Worm (Caenorhabditis elegans) whole organism, late embryonic: ENCODE results near the gene sri-48.

ENCODE experiments used
- C08G9.2 ChIP-seq: sonication (generic microtip); optimal IDR thresholded peaks from 2 replicates; lab custom pipeline; 2016; ENCODE audit warnings: mild to moderate bottlenecking, missing genetic modification characterization, moderate library complexity, missing compliant biosample characterization
- F13H6.1 ChIP-seq: sonication (generic microtip); optimal IDR thresholded peaks from 2 replicates; lab custom pipeline; 2016; ENCODE audit warnings: missing genetic modification characterization, missing compliant biosample characterization
- K09A11.1 ChIP-seq: sonication (generic microtip); optimal IDR thresholded peaks from 2 replicates; lab custom pipeline; 2017; ENCODE audit warnings: antibody characterized with exemption, mild to moderate bottlenecking, missing genetic modification characterization, missing compliant biosample characterization; ENCODE audit not compliant: insufficient read depth
- T23F11.4 ChIP-seq: fragments of 200-800 bp; sonication (Bioruptor generic); optimal IDR thresholded peaks from 2 replicates; lab custom pipeline; 2018; ENCODE audit warnings: mild to moderate bottlenecking, missing genetic modification characterization, missing compliant biosample characterization
- ahr-1 ChIP-seq: sonication (generic microtip); optimal IDR thresholded peaks from 2 replicates; lab custom pipeline; 2016; ENCODE audit warnings: missing genetic modification characterization, missing compliant biosample characterization
- ama-1 ChIP-seq: fragments of 150-350 bp; optimal IDR thresholded peaks from 2 replicates; lab custom pipeline; 2014
- ceh-18 ChIP-seq: sonication (generic microtip); optimal IDR thresholded peaks from 2 replicates; lab custom pipeline; 2016; ENCODE audit warnings: missing genetic modification characterization, missing compliant biosample characterization
- ceh-19 ChIP-seq: fragments of 200-800 bp; sonication (Bioruptor generic); optimal IDR thresholded peaks from 2 replicates; lab custom pipeline; 2018; ENCODE audit warnings: mild to moderate bottlenecking, missing genetic modification characterization, missing compliant biosample characterization
- ceh-24 ChIP-seq: sonication (generic microtip); optimal IDR thresholded peaks from 2 replicates; lab custom pipeline; 2016; ENCODE audit warnings: mild to moderate bottlenecking, missing genetic modification characterization, missing compliant biosample characterization
- ceh-30 ChIP-seq: fragments of 150-350 bp; optimal IDR thresholded peaks from 2 replicates; lab custom pipeline; 2014; ENCODE audit warnings: missing biosample characterization, missing genetic modification characterization
- ceh-9 ChIP-seq: sonication (generic microtip); optimal IDR thresholded peaks from 2 replicates; lab custom pipeline; 2016; ENCODE audit warnings: mild to moderate bottlenecking, missing genetic modification characterization, inconsistent platforms, missing compliant biosample characterization
- che-1 ChIP-seq: sonication (generic microtip); optimal IDR thresholded peaks from 2 replicates; lab custom pipeline; 2016; ENCODE audit warnings: mild to moderate bottlenecking, missing genetic modification characterization, missing compliant biosample characterization
- dve-1 ChIP-seq: sonication (generic microtip); optimal IDR thresholded peaks from 2 replicates; lab custom pipeline; 2017; ENCODE audit warnings: antibody characterized with exemption, mild to moderate bottlenecking, missing genetic modification characterization, missing compliant biosample characterization
- elt-2 ChIP-seq: sonication (generic microtip); optimal IDR thresholded peaks from 2 replicates; lab custom pipeline; 2016; ENCODE audit warnings: missing genetic modification reagents, missing genetic modification characterization, missing compliant biosample characterization
- ets-4 ChIP-seq: sonication (generic microtip); optimal IDR thresholded peaks from 2 replicates; lab custom pipeline; 2016; ENCODE audit warnings: missing genetic modification characterization, missing compliant biosample characterization
- eyg-1 ChIP-seq: sonication (generic microtip); optimal IDR thresholded peaks from 2 replicates; lab custom pipeline; 2016; ENCODE audit warnings: missing genotype, missing genetic modification characterization, missing compliant biosample characterization
- fkh-6 ChIP-seq: sonication (generic microtip); optimal IDR thresholded peaks from 2 replicates; lab custom pipeline; 2016; ENCODE audit warnings: missing genetic modification characterization, missing compliant biosample characterization
- hlh-15 ChIP-seq: sonication (generic microtip); optimal IDR thresholded peaks from 2 replicates; lab custom pipeline; 2016; ENCODE audit warnings: missing genetic modification characterization, missing compliant biosample characterization
- lin-11 ChIP-seq: fragments of 200-800 bp; sonication (Bioruptor generic); optimal IDR thresholded peaks from 2 replicates; lab custom pipeline; 2018; ENCODE audit warnings: mild to moderate bottlenecking, missing genetic modification characterization, missing compliant biosample characterization
- mec-3 ChIP-seq: sonication (generic microtip); optimal IDR thresholded peaks from 2 replicates; lab custom pipeline; 2016; ENCODE audit warnings: borderline replicate concordance, missing genetic modification characterization, missing compliant biosample characterization
- nfya-1 ChIP-seq: sonication (generic microtip); optimal IDR thresholded peaks from 2 replicates; lab custom pipeline; 2017; ENCODE audit warnings: missing genetic modification characterization, mild to moderate bottlenecking, missing compliant biosample characterization, antibody characterized with exemption, moderate library complexity
- nhr-11 ChIP-seq: fragments of 150-350 bp; optimal IDR thresholded peaks from 2 replicates; lab custom pipeline; 2014; ENCODE audit warnings: missing biosample characterization, missing genetic modification characterization
- nhr-232 ChIP-seq: sonication (generic microtip); optimal IDR thresholded peaks from 2 replicates; lab custom pipeline; 2016; ENCODE audit warnings: missing genetic modification characterization, missing compliant biosample characterization
- npax-4 ChIP-seq: sonication (generic microtip); optimal IDR thresholded peaks from 2 replicates; lab custom pipeline; 2016; ENCODE audit warnings: missing genetic modification characterization, missing compliant biosample characterization
- odd-2 ChIP-seq: sonication (generic microtip); optimal IDR thresholded peaks from 2 replicates; lab custom pipeline; 2017; ENCODE audit warnings: antibody characterized with exemption, mild to moderate bottlenecking, missing genetic modification characterization, missing compliant biosample characterization
- pag-3 ChIP-seq: sonication (generic microtip); optimal IDR thresholded peaks from 2 replicates; lab custom pipeline; 2016; ENCODE audit warnings: missing compliant biosample characterization, missing genetic modification characterization, borderline replicate concordance
- pax-1 ChIP-seq: fragments of 150-350 bp; optimal IDR thresholded peaks from 2 replicates; lab custom pipeline; 2014; ENCODE audit warnings: missing biosample characterization, missing genetic modification characterization
- pha-4 ChIP-seq: fragments of 150-350 bp; optimal IDR thresholded peaks from 2 replicates; lab custom pipeline; 2018; ENCODE audit warnings: missing biosample characterization, missing genetic modification reagents, missing genetic modification characterization
- pros-1 ChIP-seq: fragments of 150-350 bp; optimal IDR thresholded peaks from 2 replicates; lab custom pipeline; 2014; ENCODE audit warnings: missing biosample characterization, missing genetic modification reagents, missing genetic modification characterization
- ref-2 ChIP-seq: sonication (generic microtip); optimal IDR thresholded peaks from 2 replicates; lab custom pipeline; 2016; ENCODE audit warnings: missing genetic modification characterization, missing compliant biosample characterization
- rnt-1 ChIP-seq: sonication (generic microtip); optimal IDR thresholded peaks from 2 replicates; lab custom pipeline; 2016; ENCODE audit warnings: missing genetic modification characterization, missing compliant biosample characterization
- sox-2 ChIP-seq: fragments of 200-800 bp; sonication (Bioruptor generic); IDR thresholded peaks from 2 replicates; pipeline ENCODE4 v1.3.6; 2022; ENCODE audit warnings: missing genetic modification reagents, missing genetic modification characterization, missing compliant biosample characterization
- sox-4 ChIP-seq: sonication (generic microtip); optimal IDR thresholded peaks from 2 replicates; lab custom pipeline; 2017; ENCODE audit warnings: mild to moderate bottlenecking, missing genetic modification characterization, inconsistent platforms, missing compliant biosample characterization
- syd-9 ChIP-seq: sonication (generic microtip); optimal IDR thresholded peaks from 2 replicates; lab custom pipeline; 2016; ENCODE audit warnings: mild to moderate bottlenecking, missing genetic modification characterization, moderate library complexity, missing compliant biosample characterization
- tbx-2 ChIP-seq: sonication (generic microtip); optimal IDR thresholded peaks from 2 replicates; lab custom pipeline; 2016; ENCODE audit warnings: missing genetic modification characterization, missing compliant biosample characterization
- tbx-7 ChIP-seq: sonication (generic microtip); optimal IDR thresholded peaks from 2 replicates; lab custom pipeline; 2016; ENCODE audit warnings: missing genotype, missing genetic modification characterization, missing compliant biosample characterization
- ttx-3 ChIP-seq: sonication (generic microtip); optimal IDR thresholded peaks from 2 replicates; lab custom pipeline; 2016; ENCODE audit warnings: missing genetic modification reagents, missing genetic modification characterization, missing compliant biosample characterization
- unc-3 ChIP-seq, 2 experiments: fragments of 200-800 bp in 1 of 2; sonication (Bioruptor generic) in 1 of 2; sonication (generic microtip) in 1 of 2; conservative IDR thresholded peaks in 1 of 2; optimal IDR thresholded peaks in 1 of 2; 2 replicates each; pipeline versions ENCODE4 v1.3.6 to Lab custom; 2016 to 2022; ENCODE audit warnings: missing compliant biosample characterization in 2 of 2, missing genetic modification characterization in 2 of 2, missing genetic modification reagents in 1 of 2
- unc-42 ChIP-seq: sonication (generic microtip); optimal IDR thresholded peaks from 2 replicates; lab custom pipeline; 2016; ENCODE audit warnings: missing genotype, missing genetic modification characterization, missing compliant biosample characterization
- unc-86 ChIP-seq: sonication (generic microtip); optimal IDR thresholded peaks from 2 replicates; lab custom pipeline; 2016; ENCODE audit warnings: missing genetic modification characterization, missing compliant biosample characterization
- zip-5 ChIP-seq: sonication (generic microtip); optimal IDR thresholded peaks from 2 replicates; lab custom pipeline; 2016; ENCODE audit warnings: missing genetic modification characterization, missing compliant biosample characterization
- ztf-16 ChIP-seq: sonication (generic microtip); optimal IDR thresholded peaks from 2 replicates; lab custom pipeline; 2017; ENCODE audit warnings: missing genetic modification characterization, missing compliant biosample characterization

Gene sri-48

DNA sequence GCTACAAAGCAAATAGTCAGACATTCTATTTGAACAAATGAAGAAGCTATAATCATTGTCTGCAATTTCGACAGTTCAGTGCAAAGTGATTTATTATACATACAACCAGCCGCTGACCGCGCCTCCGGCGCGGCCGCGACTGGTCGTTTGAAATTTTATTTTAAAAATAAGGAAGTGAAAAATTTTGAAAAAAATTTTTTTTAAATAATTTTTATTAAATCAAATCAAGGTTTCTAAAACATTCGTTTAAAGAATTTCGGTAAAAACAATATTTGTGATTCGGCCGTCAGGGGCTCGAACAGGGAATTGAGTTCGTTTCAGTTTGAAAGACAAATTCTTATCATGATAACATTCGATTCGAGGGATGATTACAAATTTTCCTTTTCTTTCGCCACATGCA is 29.0 kb downstream of the sri-48 start, which contains the start of gene Y27F2A.10:
Gene Y27F2A.10, minus strand, starts transcription at position 101 of the 400 bp plus-strand sequence.
- TF ChIP-seq pros-1, result no peak
- no peak for TF ChIP-seq zip-5
- no peak for TF ChIP-seq nhr-11 (tag; lab: Kevin White, UChicago)
- no peak for TF ChIP-seq ceh-30
- no peak for TF ChIP-seq elt-2
- TF ChIP-seq dve-1, result no peak
- no peak for TF ChIP-seq ceh-9 (tag; lab: Kevin White, UChicago)
- TF ChIP-seq ceh-19, result no peak
- no peak for TF ChIP-seq che-1 (tag; lab: Kevin White, UChicago)
- no peak for TF ChIP-seq nfya-1 (tag; lab: Kevin White, UChicago)
- no peak for TF ChIP-seq syd-9 (tag; lab: Kevin White, UChicago)

DNA sequence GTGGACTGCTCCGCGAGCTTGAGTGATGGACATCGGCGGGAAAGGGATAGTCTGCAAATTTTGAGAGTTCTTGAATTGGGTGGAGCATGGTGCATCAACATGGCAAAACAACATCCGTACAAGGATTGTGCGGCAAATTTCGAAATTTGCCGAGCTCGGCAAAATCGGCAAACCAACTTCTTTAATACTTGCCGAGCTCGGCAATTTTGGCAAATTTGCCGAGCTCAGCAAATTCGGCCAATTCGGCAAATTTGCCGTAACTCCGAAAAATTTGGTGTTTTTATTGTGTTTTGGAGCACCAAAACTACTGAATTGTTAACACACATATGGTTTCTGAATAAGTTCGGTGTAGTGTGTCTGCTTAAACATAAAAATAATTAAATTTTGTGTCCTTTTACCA is 31.1 kb downstream of the sri-48 start, which contains the start of gene fbxc-55:
Gene fbxc-55, minus strand, starts transcription at position 101 of the 400 bp plus-strand sequence.
- TF ChIP-seq zip-5, result no peak
- no peak for TF ChIP-seq nhr-232 (tag; lab: Kevin White, UChicago)
- TF ChIP-seq tbx-2 (tag; lab: Kevin White, UChicago), result no peak
- TF ChIP-seq lin-11, result no peak
- TF ChIP-seq sox-4 (tag; lab: Kevin White, UChicago), result no peak
- TF ChIP-seq unc-86 (tag; lab: Kevin White, UChicago), result no peak
- TF ChIP-seq ahr-1 (tag; lab: Kevin White, UChicago), result no peak
- no peak for TF ChIP-seq odd-2 (tag; lab: Kevin White, UChicago)

DNA sequence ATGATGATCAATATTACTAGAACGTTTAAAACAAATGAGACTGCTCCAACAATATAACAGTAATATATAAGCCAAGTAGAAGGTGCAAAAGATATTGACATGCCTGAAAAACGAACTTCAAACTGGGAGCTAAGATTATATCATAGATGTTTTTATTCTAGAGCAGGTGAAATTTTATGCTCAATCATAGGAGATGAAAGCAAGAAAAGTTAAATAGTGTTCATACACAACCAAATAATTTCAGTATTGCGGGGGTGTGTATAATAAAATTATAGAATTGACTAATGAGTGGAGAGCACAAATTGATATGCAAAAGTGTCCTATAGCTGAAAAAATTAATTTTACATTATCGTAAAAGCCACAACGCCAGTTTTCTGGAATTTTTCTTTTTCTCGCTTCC is 42.2 kb downstream of the sri-48 start, which contains the start of gene sri-34:
Gene sri-34, minus strand, starts transcription at position 101 of the 400 bp plus-strand sequence.
- TF ChIP-seq pha-4 (tag; lab: Kevin White, UChicago) (no peak), ets-4 (no peak), ceh-18 (tag; lab: Kevin White, UChicago) (no peak), nhr-232 (tag; lab: Kevin White, UChicago) (no peak), sox-2 (GFP tag; lab: Robert Waterston, UW) (no peak), ceh-19 (no peak), che-1 (tag; lab: Kevin White, UChicago) (no peak), T23F11.4 (GFP tag; lab: Kevin White, UChicago) (no peak), fkh-6 (tag; lab: Kevin White, UChicago) (no peak), rnt-1 (tag; lab: Kevin White, UChicago) (no peak), ztf-16 (tag; lab: Kevin White, UChicago) (no peak), zip-5 (no peak), tbx-7 (tag; lab: Kevin White, UChicago) (no peak)

DNA sequence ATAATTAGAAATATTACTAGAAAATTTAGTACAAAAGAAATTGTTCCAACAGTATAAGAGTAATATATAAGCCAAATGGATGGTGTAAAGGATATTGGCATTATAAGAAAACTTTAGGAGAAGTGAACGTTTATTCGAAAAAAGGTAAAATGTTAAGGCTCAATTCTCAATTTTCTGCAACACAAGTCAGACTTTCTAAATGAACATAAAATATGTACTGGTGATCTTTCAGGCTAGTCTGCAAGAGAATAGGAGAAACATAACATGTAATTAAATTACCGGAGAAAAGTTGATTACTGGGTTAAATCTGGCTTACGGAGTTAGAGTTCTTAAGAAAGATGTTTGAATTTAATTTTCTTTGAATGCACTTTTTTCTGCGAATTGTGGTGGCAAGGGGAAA is 44.4 kb downstream of the sri-48 start, which contains the start of gene sri-33:
Gene sri-33, minus strand, starts transcription at position 101 of the 400 bp plus-strand sequence.
- TF ChIP-seq C08G9.2 (tag; lab: Kevin White, UChicago) (no peak), unc-86 (tag; lab: Kevin White, UChicago) (no peak), ama-1 (no peak), mec-3 (no peak), nhr-232 (tag; lab: Kevin White, UChicago) (no peak), hlh-15 (no peak), F13H6.1 (tag; lab: Kevin White, UChicago) (no peak), tbx-2 (tag; lab: Kevin White, UChicago) (no peak), eyg-1 (tag; lab: Kevin White, UChicago) (no peak), K09A11.1 (tag; lab: Kevin White, UChicago) (no peak), unc-3 (GFP tag; conservative IDR thresholded peaks at IDR 0.05; lab: Robert Waterston, UW) (no peak), unc-3 (tag; optimal IDR thresholded peaks at IDR 0.05; lab: Kevin White, UChicago) (no peak), unc-42 (tag; lab: Kevin White, UChicago) (no peak), ref-2 (tag; lab: Kevin White, UChicago) (no peak), ceh-24 (tag; lab: Kevin White, UChicago) (no peak), pag-3 (tag; lab: Kevin White, UChicago) (no peak), ttx-3 (tag; lab: Kevin White, UChicago) (no peak), npax-4 (tag; lab: Kevin White, UChicago) (no peak), pax-1 (tag; lab: Kevin White, UChicago) (no peak), nfya-1 (tag; lab: Kevin White, UChicago) (no peak)
